Worm (Caenorhabditis elegans): ENCODE measurements around the gene che-6.

Gene che-6

ce11 chrIV:2140543-2140942 is 29.3 kb upstream of the che-6 start, which contains the start of gene C54E4.12:
C54E4.12 (minus strand) TSS chrIV:2140643.
- TF ChIP-seq hlh-30 (tag; optimal IDR thresholded peaks at IDR 0.05; ENCODE audit: insufficient read depth) = peak; percentile 34
- TF ChIP-seq zip-5 (tag; optimal IDR thresholded peaks at IDR 0.05) = no peak

DNA sequence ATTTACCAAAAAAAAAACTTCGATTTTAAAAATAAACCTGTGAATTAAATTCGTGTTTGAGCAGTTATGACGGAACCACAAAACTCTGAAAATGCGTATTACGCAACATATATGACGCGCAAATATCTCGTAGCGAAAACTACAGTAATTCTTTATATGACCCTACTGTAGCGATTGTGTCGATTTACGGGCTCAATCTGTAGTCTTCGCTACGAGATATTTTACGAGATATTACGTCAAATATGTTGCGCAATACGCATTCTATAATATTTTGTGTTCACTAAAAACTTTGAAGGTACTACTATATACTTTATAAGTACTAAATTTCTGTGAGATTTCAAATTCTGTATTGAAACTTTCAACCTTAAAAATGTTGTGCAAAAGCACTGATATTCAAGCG is 26.3 kb upstream of the che-6 start:
- TF ChIP-seq ahr-1 (tag; optimal IDR thresholded peaks at IDR 0.05) (no peak), mec-3 (tag; optimal IDR thresholded peaks at IDR 0.05; ENCODE audit: borderline replicate concordance) (no peak), gmeb-2 (tag; optimal IDR thresholded peaks at IDR 0.05) (no peak), ets-4 (tag; optimal IDR thresholded peaks at IDR 0.05) (no peak), nhr-11 (tag; optimal IDR thresholded peaks at IDR 0.05) (no peak), unc-3 (GFP tag; conservative IDR thresholded peaks at IDR 0.05) (no peak), unc-3 (tag; optimal IDR thresholded peaks at IDR 0.05) (no peak), hlh-15 (tag; optimal IDR thresholded peaks at IDR 0.05) (no peak), ztf-16 (tag; optimal IDR thresholded peaks at IDR 0.05) (no peak), sox-4 (tag; optimal IDR thresholded peaks at IDR 0.05) (no peak), unc-55 (GFP tag; optimal IDR thresholded peaks at IDR 0.05) (no peak), ama-1 (optimal IDR thresholded peaks at IDR 0.05) (no peak), madf-2 (tag; optimal IDR thresholded peaks at IDR 0.05) (no peak), sox-2 (GFP tag; IDR thresholded peaks at IDR 0.05) (no peak)

DNA sequence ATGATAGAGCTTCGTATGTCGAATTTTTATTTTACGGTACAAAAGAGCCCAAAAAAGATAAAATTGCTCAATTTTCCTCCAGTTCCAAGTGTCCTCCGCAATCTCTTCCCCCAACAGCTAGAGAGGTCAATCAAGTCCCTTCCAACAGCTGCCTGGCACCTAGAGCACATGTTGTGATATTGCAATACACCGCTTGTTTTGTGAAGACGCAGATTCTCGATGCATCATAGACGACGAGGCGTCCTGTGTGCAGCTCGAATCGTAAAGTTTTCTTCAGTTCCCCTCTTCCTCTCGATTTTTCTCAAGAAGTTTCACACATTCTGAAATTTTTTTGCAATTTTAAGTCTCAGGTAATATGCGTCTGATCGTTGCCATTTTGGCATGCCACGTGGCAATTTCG is 25.4 kb upstream of the che-6 start, which contains the start of gene test-1:
Gene test-1 (plus strand): TSS at position 345 of the 400 bp plus-strand sequence.
- TF ChIP-seq nhr-11 (tag; optimal IDR thresholded peaks at IDR 0.05) (no peak), che-1 (tag; optimal IDR thresholded peaks at IDR 0.05) (no peak), hlh-8 (tag; optimal IDR thresholded peaks at IDR 0.05) (peak; percentile 43), ceh-18 (tag; optimal IDR thresholded peaks at IDR 0.05) (no peak), unc-55 (GFP tag; optimal IDR thresholded peaks at IDR 0.05) (peak; percentile 18), pha-4 (tag; optimal IDR thresholded peaks at IDR 0.05) (no peak)

DNA sequence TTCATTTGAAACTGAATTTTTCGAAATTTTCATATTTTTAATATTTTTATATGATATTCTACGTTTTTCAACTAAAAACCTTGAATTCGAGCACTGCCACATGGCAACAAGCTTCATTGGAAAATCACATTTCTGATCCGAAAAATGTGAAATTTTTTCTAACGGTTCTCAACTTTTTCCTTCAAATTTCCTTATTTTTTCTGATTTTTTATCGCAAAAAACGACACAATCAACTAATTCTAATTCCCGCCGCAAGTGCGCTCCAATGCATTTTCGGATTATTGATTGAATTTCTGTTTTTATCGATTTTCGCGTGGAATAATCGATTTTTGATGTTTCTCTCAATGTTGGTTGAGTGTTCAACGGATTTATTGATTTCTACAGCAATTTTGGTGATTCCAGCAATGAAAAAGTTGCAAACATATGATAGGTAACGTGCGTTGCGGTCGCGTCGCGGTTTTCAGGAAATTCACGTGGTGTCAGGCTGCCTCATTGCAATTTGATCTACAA is 22.3 kb upstream of the che-6 start, which contains the start of gene C23H5.12:
Gene C23H5.12 (plus strand): TSS at position 51 of the 510 bp plus-strand sequence.
- no peak for TF ChIP-seq C38D4.7 (GFP tag; optimal IDR thresholded peaks at IDR 0.05)
- TF ChIP-seq elt-4 (tag; optimal IDR thresholded peaks at IDR 0.05) = no peak
- no peak for TF ChIP-seq hlh-15 (tag; optimal IDR thresholded peaks at IDR 0.05)
- no peak for TF ChIP-seq T23F11.4 (GFP tag; optimal IDR thresholded peaks at IDR 0.05)

DNA sequence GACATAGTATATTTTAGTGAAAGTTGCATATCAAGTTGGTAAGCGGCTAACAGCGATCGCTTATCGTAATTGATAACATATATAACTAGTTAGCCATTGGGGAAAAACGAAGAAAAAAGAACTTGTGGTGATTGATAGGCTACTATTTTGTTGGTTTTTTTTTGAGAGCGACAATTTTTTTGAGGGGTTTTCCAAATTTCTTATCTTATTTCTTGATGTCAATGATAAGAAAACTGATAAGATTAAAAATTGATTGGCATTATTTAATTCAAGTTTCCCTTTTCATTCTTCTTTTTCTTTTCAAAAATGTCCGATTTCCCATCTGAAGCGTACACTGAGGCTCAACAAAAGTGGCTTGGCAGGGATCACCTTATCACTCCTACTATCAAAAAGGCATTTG is 19.5 kb upstream of the che-6 start, which contains the start of gene prmt-6:
Gene prmt-6 (plus strand): TSS at position 252 of the 400 bp plus-strand sequence.
- TF ChIP-seq ceh-22 (tag; optimal IDR thresholded peaks at IDR 0.05) (no peak), hlh-13 (GFP tag; optimal IDR thresholded peaks at IDR 0.05) (no peak), elt-2 (tag; optimal IDR thresholded peaks at IDR 0.05) (peak; percentile 80)

ce11 chrIV:2128761-2129160 is 17.6 kb upstream of the che-6 start, which contains the start of gene grl-20:
grl-20 (minus strand) TSS chrIV:2128861.
- TF ChIP-seq C38D4.7 (GFP tag; optimal IDR thresholded peaks at IDR 0.05) = no peak
- TF ChIP-seq ztf-16 (tag; optimal IDR thresholded peaks at IDR 0.05) = no peak
- no peak for TF ChIP-seq tbx-7 (tag; optimal IDR thresholded peaks at IDR 0.05)
- no peak for TF ChIP-seq Y22D7AL.16 (tag; optimal IDR thresholded peaks at IDR 0.05)

DNA sequence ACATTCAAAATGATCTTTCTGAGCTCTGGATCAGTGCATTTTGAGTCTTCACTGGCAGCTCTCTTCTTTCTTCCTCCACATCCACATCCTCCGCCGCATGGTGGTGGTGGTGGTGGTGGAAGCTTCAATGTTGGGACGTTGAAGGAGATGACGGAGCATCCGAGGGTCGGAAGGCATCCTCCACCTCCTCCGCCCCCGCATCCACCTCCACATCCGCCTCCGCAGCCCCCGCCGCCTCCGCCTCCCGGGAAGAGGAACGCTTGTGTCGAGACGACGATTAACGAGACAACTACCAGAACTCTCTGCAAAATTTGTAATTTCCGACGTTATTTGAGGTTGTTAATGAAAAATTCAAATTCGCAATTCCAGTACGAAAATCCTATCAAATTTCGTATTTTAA is 16.2 kb upstream of the che-6 start:
- TF ChIP-seq fkh-6 (tag; optimal IDR thresholded peaks at IDR 0.05) = no peak
- TF ChIP-seq syd-9 (tag; optimal IDR thresholded peaks at IDR 0.05) = no peak
- TF ChIP-seq unc-86 (tag; optimal IDR thresholded peaks at IDR 0.05) = no peak
- TF ChIP-seq ceh-22 (tag; optimal IDR thresholded peaks at IDR 0.05) = no peak
- no peak for TF ChIP-seq ceh-31 (tag; optimal IDR thresholded peaks at IDR 0.05)
- TF ChIP-seq K09A11.1 (tag; optimal IDR thresholded peaks at IDR 0.05; ENCODE audit: insufficient read depth) = no peak
- TF ChIP-seq fkh-10 (GFP tag; optimal IDR thresholded peaks at IDR 0.05) = no peak
- TF ChIP-seq elt-4 (tag; optimal IDR thresholded peaks at IDR 0.05) = no peak
- TF ChIP-seq F13H6.1 (tag; optimal IDR thresholded peaks at IDR 0.05) = no peak
- TF ChIP-seq pha-2 (tag; optimal IDR thresholded peaks at IDR 0.05) = no peak
- TF ChIP-seq che-1 (tag; optimal IDR thresholded peaks at IDR 0.05) = no peak
- TF ChIP-seq pros-1 (tag; optimal IDR thresholded peaks at IDR 0.05) = no peak
- TF ChIP-seq sdc-2 (tag; optimal IDR thresholded peaks at IDR 0.05) = no peak
- TF ChIP-seq ztf-16 (tag; optimal IDR thresholded peaks at IDR 0.05) = no peak
- no peak for TF ChIP-seq elt-2 (tag; optimal IDR thresholded peaks at IDR 0.05)
- no peak for TF ChIP-seq fax-1 (tag; optimal IDR thresholded peaks at IDR 0.05)
- no peak for TF ChIP-seq zip-5 (tag; optimal IDR thresholded peaks at IDR 0.05)
- TF ChIP-seq sox-4 (tag; optimal IDR thresholded peaks at IDR 0.05) = no peak
- TF ChIP-seq hlh-13 (GFP tag; optimal IDR thresholded peaks at IDR 0.05) = no peak
